Fruit fly (Drosophila melanogaster): Measurements from ENCODE around the gene CG4619.

CG4619 gene

dm6 chr2L:9908468-9908967 lies 30.1 kb upstream of the CG4619 start, which contains the start of gene CG13124 (continued):
- TF ChIP-seq dan (GFP tag; IDR thresholded peaks at IDR 0.05) (no peak), Lim3 (GFP tag; IDR thresholded peaks at IDR 0.05) (no peak), CG17385 (GFP tag; optimal IDR thresholded peaks at IDR 0.05) (peak; percentile 58), CG6175 (GFP tag; IDR thresholded peaks at IDR 0.05) (no peak), ken (GFP tag; IDR thresholded peaks at IDR 0.05) (no peak), dysf (GFP tag; IDR thresholded peaks at IDR 0.05) (peak; percentile 43; the same call in 2 of the 3 replicates), grau (tag; optimal IDR thresholded peaks at IDR 0.05) (peak; percentile 32), ci (GFP tag; IDR thresholded peaks at IDR 0.05) (peak; percentile 66; the same call in 2 of the 3 replicates), run (tag; optimal IDR thresholded peaks at IDR 0.05) (no peak), CG32767 (GFP tag; IDR thresholded peaks at IDR 0.05) (0 out of 2 replicates have a peak, but pooled peaks have one; percentile 14), CG11398 (GFP tag; optimal IDR thresholded peaks at IDR 0.05) (no peak), CG10267 (tag; optimal IDR thresholded peaks at IDR 0.05) (peak; percentile 0), Drgx (GFP tag; IDR thresholded peaks at IDR 0.05) (peak; percentile 57), sd (tag; optimal IDR thresholded peaks at IDR 0.05) (no peak), trem (tag; optimal IDR thresholded peaks at IDR 0.05) (no peak), odd (GFP tag; optimal IDR thresholded peaks at IDR 0.05) (no peak), Aef1 (GFP tag; IDR thresholded peaks at IDR 0.05) (no peak), chn (GFP tag; optimal IDR thresholded peaks at IDR 0.05) (no peak), Xbp1 (GFP tag; optimal IDR thresholded peaks at IDR 0.05) (no peak), CG3163 (GFP tag; optimal IDR thresholded peaks at IDR 0.05) (peak; percentile 86), CG8924 (tag; optimal IDR thresholded peaks at IDR 0.05) (peak; percentile 17), CG14014 (GFP tag; IDR thresholded peaks at IDR 0.05) (peak; percentile 24; the same call in 1 of the 2 replicates), CG15269 (tag; optimal IDR thresholded peaks at IDR 0.05) (peak; percentile 44), CG9215 (GFP tag; IDR thresholded peaks at IDR 0.05) (no peak), CG8089 (GFP tag; optimal IDR thresholded peaks at IDR 0.05) (no peak), Ravus (GFP tag; IDR thresholded peaks at IDR 0.05) (no peak), CG4328 (GFP tag; optimal IDR thresholded peaks at IDR 0.05) (no peak), Antp (GFP tag; optimal IDR thresholded peaks at IDR 0.05) (no peak), CG18619 (GFP tag; optimal IDR thresholded peaks at IDR 0.05) (no peak), CG12942 (GFP tag; optimal IDR thresholded peaks at IDR 0.05) (no peak), CG9932 (GFP tag; IDR thresholded peaks at IDR 0.05) (peak; percentile 53), gcm (GFP tag; optimal IDR thresholded peaks at IDR 0.05) (no peak), tll (GFP tag; optimal IDR thresholded peaks at IDR 0.05) (no peak), CG17912 (GFP tag; optimal IDR thresholded peaks at IDR 0.05) (no peak), hbn (GFP tag; IDR thresholded peaks at IDR 0.05; ENCODE audit: partially characterized antibody) (no peak), B-H1 (GFP tag; IDR thresholded peaks at IDR 0.05) (no peak), CG6854 (GFP tag; optimal IDR thresholded peaks at IDR 0.05) (peak; percentile 42), zfh2 (GFP tag; optimal IDR thresholded peaks at IDR 0.05) (no peak), Mad (GFP tag; optimal IDR thresholded peaks at IDR 0.05) (no peak), lab (GFP tag; optimal IDR thresholded peaks at IDR 0.05) (peak; percentile 50), unpg (GFP tag; optimal IDR thresholded peaks at IDR 0.05) (peak; percentile 32), CG33557 (GFP tag; optimal IDR thresholded peaks at IDR 0.05) (no peak), sqz (GFP tag; optimal IDR thresholded peaks at IDR 0.05) (no peak), Stat92E (GFP tag; optimal IDR thresholded peaks at IDR 0.05) (no peak), onecut (GFP tag; IDR thresholded peaks at IDR 0.05) (no peak), knrl (GFP tag; IDR thresholded peaks at IDR 0.05; ENCODE audit: partially characterized antibody) (no peak), fd102C (GFP tag; optimal IDR thresholded peaks at IDR 0.05) (no peak), CG12299 (tag; optimal IDR thresholded peaks at IDR 0.05) (peak; percentile 8), lmd (GFP tag; IDR thresholded peaks at IDR 0.05) (no peak; the same call in 1 of the 2 replicates), CG1792 (GFP tag; optimal IDR thresholded peaks at IDR 0.05) (no peak), CG11085 (GFP tag; IDR thresholded peaks at IDR 0.05) (no peak)
